Worm (Caenorhabditis elegans) whole organism, young adult: Measurements from ENCODE around the gene T01H3.5.

Experiments
- aptf-2 ChIP-seq: fragments of 200-800 bp; sonication (Bioruptor generic); conservative IDR thresholded peaks from 2 replicates; pipeline ENCODE4 v1.3.6; 2022; ENCODE audit warnings: missing genetic modification reagents, missing genetic modification characterization, missing compliant biosample characterization
- attf-6 ChIP-seq: fragments of 200-800 bp; sonication (Bioruptor generic); IDR thresholded peaks from 2 replicates; pipeline ENCODE4 v1.3.6; 2022; ENCODE audit warnings: missing genetic modification reagents, missing genetic modification characterization, missing compliant biosample characterization
- ceh-27 ChIP-seq: fragments of 200-800 bp; sonication (Bioruptor generic); optimal IDR thresholded peaks from 2 replicates; lab custom pipeline; 2018; ENCODE audit warnings: mild to moderate bottlenecking, missing genetic modification characterization, moderate library complexity, missing compliant biosample characterization
- dpl-1 ChIP-seq: fragments of 150-350 bp; optimal IDR thresholded peaks from 2 replicates; lab custom pipeline; 2014; ENCODE audit warnings: missing biosample characterization, missing genetic modification reagents, missing genetic modification characterization
- hmg-20 ChIP-seq: fragments of 200-800 bp; sonication (Bioruptor generic); IDR thresholded peaks from 2 replicates; pipeline ENCODE4 v1.3.6; 2022; ENCODE audit warnings: missing genetic modification reagents, missing genetic modification characterization, missing compliant biosample characterization
- lag-1 ChIP-seq: fragments of 200-800 bp; sonication (Bioruptor generic); IDR thresholded peaks from 2 replicates; pipeline ENCODE4 v1.3.6; 2022; ENCODE audit warnings: missing genetic modification reagents, missing genetic modification characterization, missing compliant biosample characterization
- lir-1 ChIP-seq: fragments of 200-800 bp; sonication (Bioruptor generic); conservative IDR thresholded peaks from 2 replicates; pipeline ENCODE4 v1.3.6; 2022; ENCODE audit warnings: missing genetic modification reagents, missing genetic modification characterization, missing compliant biosample characterization
- pha-4 ChIP-seq: fragments of 150-350 bp; sonication (generic microtip); optimal IDR thresholded peaks from 2 replicates; lab custom pipeline; 2014; ENCODE audit warnings: missing biosample characterization, missing genetic modification reagents, missing genetic modification characterization
- unc-62 ChIP-seq: fragments of 150-350 bp; optimal IDR thresholded peaks from 2 replicates; lab custom pipeline; 2014; ENCODE audit warnings: missing biosample characterization, missing genetic modification reagents, missing genetic modification characterization
- zim-3 ChIP-seq: sonication (generic microtip); optimal IDR thresholded peaks from 2 replicates; lab custom pipeline; 2017; ENCODE audit warnings: mild to moderate bottlenecking, missing genetic modification characterization, moderate library complexity, missing compliant biosample characterization

DNA sequence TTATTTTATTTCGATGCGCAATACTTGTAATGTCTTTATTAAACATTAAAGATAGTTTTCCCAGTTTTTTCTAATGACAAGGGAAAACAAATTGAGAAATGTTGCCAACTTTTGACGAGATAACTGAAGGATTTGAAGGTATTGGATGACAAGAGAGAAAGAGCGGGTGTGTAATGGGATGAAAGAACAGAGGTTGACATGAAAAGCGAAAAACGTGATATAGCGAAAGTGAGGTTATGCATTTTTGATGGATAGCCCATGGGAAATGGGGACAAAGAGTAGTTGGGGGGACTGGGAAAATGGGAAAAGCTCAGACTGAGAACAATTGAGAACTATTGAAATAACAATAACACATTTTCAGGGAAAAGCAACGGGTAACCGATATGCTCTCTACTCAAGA is 15.8 kb downstream of the T01H3.5 start:
- TF ChIP-seq dpl-1 (GFP tag; lab: Kevin White, UChicago) (no peak), unc-62 (GFP tag; lab: Kevin White, UChicago) (no peak), attf-6 (GFP tag; lab: Robert Waterston, UW) (no peak), pha-4 (no peak), lir-1 (GFP tag; lab: Robert Waterston, UW) (no peak), zim-3 (no peak), lag-1 (GFP tag; lab: Robert Waterston, UW) (no peak), aptf-2 (no peak), ceh-27 (GFP tag; lab: Kevin White, UChicago) (no peak), hmg-20 (GFP tag; lab: Robert Waterston, UW) (no peak)
